Fruit fly (Drosophila melanogaster): Measurements from ENCODE around the gene Tbca.

Gene Tbca

DNA sequence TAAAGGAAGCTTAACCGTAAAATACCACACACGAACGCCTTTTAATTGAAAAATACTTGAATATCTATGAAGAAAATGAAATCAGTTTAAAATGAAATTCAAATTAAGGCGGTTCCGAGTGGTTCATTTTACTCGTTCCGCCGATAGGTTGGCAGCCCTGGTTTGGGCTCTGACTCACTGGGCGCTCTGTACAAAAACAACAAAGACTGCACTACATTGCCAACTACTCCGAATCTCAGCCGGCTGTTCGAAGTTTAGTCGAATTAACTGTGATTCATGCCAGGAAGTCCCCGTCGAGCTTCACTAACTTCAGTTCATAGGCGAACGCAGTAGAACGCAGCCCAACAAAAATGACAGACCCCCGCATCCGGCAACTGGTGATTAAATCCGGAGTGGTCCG is at the start of gene Tbca:
TSS of gene Tbca (plus strand) at position 212 of the 400 bp plus-strand sequence.
- TF ChIP-seq ttk (optimal IDR thresholded peaks at IDR 0.05) (no peak), Myc (optimal IDR thresholded peaks at IDR 0.05) (no peak), Sin3A (optimal IDR thresholded peaks at IDR 0.05) (no peak), insv (optimal IDR thresholded peaks at IDR 0.05) (no peak), h (optimal IDR thresholded peaks at IDR 0.05) (no peak), psq (optimal IDR thresholded peaks at IDR 0.05) (no peak)

DNA sequence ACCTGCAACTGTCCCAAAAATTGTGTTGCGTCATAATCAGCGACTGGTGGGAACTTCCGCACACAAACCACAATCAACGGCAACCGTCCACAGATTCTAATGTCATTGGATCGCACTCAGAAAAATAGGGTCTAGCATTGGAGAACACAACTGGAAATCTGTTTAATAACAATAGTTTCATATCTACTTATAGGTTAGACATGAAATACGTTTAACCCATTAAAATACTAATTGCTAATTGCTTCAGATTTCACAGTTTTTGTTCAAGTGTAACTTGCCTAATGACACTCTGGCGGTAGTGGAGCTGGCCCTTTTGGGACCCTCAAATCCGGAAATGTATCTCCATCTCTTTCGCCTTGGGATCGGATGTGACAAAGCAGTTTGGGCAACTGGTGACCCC is 46.6 kb upstream of the Tbca start:
- no peak for TF ChIP-seq Myc (optimal IDR thresholded peaks at IDR 0.05)
- no peak for TF ChIP-seq Sin3A (optimal IDR thresholded peaks at IDR 0.05)
- no peak for TF ChIP-seq insv (optimal IDR thresholded peaks at IDR 0.05)
- TF ChIP-seq psq (optimal IDR thresholded peaks at IDR 0.05), result no peak
- TF ChIP-seq h (optimal IDR thresholded peaks at IDR 0.05), result no peak
- TF ChIP-seq ttk (optimal IDR thresholded peaks at IDR 0.05), result no peak

DNA sequence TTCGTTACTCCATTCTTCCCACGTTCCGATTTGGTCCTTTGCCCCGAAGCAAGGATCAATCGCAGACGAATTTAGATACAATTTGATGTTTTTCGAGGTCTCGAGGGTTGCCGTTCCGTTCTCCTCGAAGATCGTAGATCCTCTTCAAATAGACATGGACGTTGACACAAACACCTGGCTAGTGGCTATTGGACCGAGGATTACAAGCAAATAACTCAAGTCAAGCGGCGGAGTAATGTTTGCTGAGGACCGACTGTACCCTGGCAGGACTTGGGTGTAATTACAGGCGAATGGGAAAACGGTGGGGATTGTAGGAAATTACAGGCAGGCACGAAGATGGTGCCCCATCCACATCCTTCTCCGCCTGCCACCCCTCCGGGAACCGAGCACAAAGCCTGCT is 45.7 kb upstream of the Tbca start:
- TF ChIP-seq Sin3A (optimal IDR thresholded peaks at IDR 0.05) (no peak), psq (optimal IDR thresholded peaks at IDR 0.05) (no peak), Myc (optimal IDR thresholded peaks at IDR 0.05) (no peak), insv (optimal IDR thresholded peaks at IDR 0.05) (no peak), ttk (optimal IDR thresholded peaks at IDR 0.05) (no peak), h (optimal IDR thresholded peaks at IDR 0.05) (no peak)

DNA sequence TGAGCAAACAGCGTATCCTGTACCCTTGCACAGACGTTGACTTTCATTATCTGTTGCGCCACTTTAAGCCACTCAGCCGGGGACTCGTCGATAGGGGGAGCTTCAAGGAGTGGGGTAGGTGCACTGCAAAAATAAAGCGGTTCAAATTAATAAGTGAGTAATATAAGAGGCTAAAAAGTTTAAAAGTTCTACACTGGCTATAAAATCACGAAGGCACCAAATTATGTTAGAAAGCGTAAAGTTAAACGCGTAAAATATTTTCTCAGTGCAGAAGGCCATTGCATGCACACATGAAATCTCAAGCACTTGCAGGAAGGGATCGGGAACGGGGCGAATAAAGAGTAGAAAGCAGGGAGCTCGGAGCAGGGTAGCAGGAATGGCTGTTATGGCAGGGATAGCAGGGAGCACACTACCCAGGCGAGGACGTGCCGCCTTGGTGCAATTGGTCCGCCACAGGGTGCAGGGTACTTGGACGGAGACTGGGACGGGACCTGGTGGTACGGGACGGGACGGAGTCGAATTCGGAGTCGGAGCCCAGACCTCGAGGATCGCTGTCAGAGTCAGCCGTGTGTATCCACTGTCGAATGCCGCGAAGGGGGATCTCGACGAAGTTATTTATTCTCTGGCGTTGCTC is 45.0 kb upstream of the Tbca start:
- TF ChIP-seq Myc (optimal IDR thresholded peaks at IDR 0.05) (no peak), h (optimal IDR thresholded peaks at IDR 0.05) (no peak), psq (optimal IDR thresholded peaks at IDR 0.05) (no peak), insv (optimal IDR thresholded peaks at IDR 0.05) (no peak)

DNA sequence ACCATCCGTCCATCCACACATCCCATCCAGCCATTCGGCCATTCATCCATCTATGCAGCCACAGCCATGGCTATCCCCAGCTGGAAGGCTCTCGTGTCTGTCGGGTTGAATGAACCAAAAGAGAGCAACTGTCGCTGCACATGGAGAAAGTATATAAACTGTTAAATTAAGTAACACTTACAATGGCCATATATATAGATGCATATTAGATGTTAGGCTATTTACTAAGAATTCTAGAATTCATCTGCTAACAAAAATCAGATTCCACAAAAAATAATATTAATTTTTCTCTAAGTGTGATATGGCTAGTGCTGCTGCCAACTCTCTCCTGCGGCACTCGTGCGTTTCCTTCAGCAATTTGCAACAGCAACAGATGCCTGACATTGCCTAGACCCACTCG is 43.1 kb upstream of the Tbca start:
- TF ChIP-seq ttk (optimal IDR thresholded peaks at IDR 0.05) (no peak), insv (optimal IDR thresholded peaks at IDR 0.05) (no peak), psq (optimal IDR thresholded peaks at IDR 0.05) (no peak), Myc (optimal IDR thresholded peaks at IDR 0.05) (no peak), h (optimal IDR thresholded peaks at IDR 0.05) (no peak), Sin3A (optimal IDR thresholded peaks at IDR 0.05) (no peak)

DNA sequence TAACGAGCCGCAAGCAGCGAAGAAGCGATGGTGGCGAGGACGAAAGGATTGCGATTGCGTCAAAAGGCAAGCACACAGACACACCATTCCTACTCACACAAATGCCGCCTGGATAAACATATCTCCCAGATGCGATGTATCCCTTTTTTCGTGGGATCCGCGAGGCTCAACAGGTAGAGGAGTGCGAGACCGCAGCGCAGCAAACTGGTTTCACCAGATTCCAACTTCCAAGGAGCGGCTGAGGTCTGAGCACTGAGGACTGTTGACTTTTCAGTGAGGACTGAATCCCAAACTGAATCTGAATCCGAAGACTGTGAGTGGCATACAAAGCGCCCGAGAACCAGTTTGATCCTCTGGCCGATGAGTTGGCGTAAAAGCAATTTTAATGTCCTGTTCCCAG is 41.4 kb upstream of the Tbca start:
- TF ChIP-seq Myc (optimal IDR thresholded peaks at IDR 0.05), result no peak
- TF ChIP-seq psq (optimal IDR thresholded peaks at IDR 0.05), result no peak
- TF ChIP-seq insv (optimal IDR thresholded peaks at IDR 0.05), result no peak
- TF ChIP-seq ttk (optimal IDR thresholded peaks at IDR 0.05), result no peak
- TF ChIP-seq h (optimal IDR thresholded peaks at IDR 0.05), result no peak
- no peak for TF ChIP-seq Sin3A (optimal IDR thresholded peaks at IDR 0.05)

DNA sequence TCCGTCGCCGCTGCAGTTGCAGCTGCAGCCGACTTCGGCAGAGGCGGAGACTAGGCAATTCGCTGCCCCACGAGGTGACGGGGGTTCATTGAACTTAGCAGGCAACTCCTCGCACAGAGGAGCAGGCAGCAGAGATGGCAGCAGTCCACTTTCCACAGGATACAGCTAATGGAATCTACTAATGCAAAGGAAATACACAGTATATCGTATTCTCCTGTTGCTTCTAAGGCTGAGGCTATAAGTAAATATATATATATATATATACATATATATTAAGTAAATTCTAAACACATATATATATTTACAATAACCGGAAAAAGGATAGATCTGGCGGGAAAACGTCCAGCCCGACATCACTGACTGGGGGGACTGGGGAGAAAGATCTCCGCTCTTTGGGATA is 39.9 kb upstream of the Tbca start:
- TF ChIP-seq Sin3A (optimal IDR thresholded peaks at IDR 0.05), result no peak

DNA sequence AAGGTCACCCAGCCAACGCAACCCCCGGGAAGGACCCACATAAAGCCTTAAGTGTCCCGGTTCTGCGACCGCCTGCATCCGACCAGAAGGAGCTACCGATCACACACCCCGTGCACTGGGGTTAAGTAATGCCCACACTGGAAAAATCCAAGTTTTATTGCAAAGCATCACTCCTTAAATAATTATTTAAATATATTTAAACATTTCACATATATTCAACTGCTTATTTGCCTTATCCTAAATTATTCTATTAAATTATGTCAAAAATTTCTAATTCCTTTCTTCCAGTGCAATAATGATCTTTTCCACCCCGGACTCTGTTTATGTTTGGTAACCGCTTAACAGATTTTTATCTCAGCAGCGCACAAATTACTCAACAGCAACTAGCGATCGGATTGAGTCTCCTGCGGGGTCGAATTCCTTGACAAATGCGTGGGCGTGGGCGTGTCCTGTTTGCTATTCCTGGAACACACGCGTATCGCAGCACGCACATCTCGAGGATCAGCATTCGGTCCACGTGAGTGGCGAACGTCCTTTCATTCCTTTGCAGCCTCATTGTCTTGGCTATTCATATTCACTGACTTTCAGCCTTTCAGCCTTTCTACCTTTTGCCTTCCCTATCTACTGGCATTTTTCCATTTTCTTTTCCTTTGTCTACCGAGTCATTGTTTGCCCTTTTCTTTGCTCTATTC is 38.6 kb upstream of the Tbca start:
- TF ChIP-seq psq (optimal IDR thresholded peaks at IDR 0.05), result no peak
- TF ChIP-seq Sin3A (optimal IDR thresholded peaks at IDR 0.05), result no peak
- TF ChIP-seq h (optimal IDR thresholded peaks at IDR 0.05), result no peak
- TF ChIP-seq Myc (optimal IDR thresholded peaks at IDR 0.05), result no peak
- no peak for TF ChIP-seq insv (optimal IDR thresholded peaks at IDR 0.05)
- TF ChIP-seq ttk (optimal IDR thresholded peaks at IDR 0.05), result no peak

DNA sequence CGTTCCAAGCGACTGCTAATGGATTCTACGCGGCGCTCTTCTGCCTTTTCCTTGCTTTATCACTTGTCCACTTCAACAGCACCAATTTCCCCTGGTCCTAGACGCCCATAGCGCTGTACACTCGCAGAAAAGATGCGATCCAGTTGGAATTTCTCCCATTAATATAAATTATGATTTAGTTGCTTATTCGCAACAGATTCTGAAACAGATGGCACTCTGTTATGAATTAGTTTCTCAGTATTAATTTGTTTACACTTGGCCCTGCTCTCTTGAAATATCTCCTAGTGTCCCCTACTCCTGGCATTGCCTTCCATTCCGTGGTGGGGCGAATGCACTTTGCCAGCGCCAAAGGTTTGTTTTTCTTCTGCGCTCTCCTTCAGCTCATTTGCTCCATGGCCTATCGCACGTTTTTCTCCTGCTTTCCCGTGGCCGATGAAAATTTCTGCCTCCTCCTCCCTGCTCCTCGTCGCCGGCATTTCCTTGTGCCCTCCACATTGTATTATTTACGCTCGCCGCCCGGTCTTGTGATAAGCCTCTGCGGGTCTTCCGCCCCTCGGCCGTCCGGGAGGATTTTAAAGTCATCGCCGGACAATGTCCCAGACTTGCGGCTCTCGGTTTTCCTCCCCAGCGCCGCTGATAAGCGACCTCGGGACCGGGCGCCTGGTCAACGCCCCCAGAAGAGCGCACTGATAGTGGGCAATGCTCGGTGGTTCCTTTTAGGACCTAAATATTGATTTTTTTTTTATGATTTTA is 37.0 kb upstream of the Tbca start:
- TF ChIP-seq Myc (optimal IDR thresholded peaks at IDR 0.05) (no peak), Sin3A (optimal IDR thresholded peaks at IDR 0.05) (no peak), insv (optimal IDR thresholded peaks at IDR 0.05) (no peak), h (optimal IDR thresholded peaks at IDR 0.05) (no peak), psq (optimal IDR thresholded peaks at IDR 0.05) (no peak), ttk (optimal IDR thresholded peaks at IDR 0.05) (no peak)

DNA sequence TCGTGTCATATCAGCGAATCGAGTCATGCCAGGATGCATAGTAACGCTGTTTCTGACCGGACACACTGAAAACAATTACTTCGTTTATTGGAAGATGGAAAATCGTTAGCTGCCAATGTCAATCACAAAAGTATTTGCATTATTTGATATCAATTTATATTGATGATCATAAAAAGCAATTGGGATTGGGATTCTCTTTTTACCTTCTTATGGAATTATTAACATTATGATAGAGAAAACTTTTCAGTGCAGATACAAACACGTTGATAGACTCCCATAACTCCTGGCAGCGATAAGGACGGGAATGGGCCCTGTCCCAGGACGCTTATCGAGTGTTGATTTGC is 36.4 kb upstream of the Tbca start:
- TF ChIP-seq h (optimal IDR thresholded peaks at IDR 0.05) (no peak), Myc (optimal IDR thresholded peaks at IDR 0.05) (no peak), ttk (optimal IDR thresholded peaks at IDR 0.05) (no peak), psq (optimal IDR thresholded peaks at IDR 0.05) (no peak), insv (optimal IDR thresholded peaks at IDR 0.05) (no peak), Sin3A (optimal IDR thresholded peaks at IDR 0.05) (no peak)

DNA sequence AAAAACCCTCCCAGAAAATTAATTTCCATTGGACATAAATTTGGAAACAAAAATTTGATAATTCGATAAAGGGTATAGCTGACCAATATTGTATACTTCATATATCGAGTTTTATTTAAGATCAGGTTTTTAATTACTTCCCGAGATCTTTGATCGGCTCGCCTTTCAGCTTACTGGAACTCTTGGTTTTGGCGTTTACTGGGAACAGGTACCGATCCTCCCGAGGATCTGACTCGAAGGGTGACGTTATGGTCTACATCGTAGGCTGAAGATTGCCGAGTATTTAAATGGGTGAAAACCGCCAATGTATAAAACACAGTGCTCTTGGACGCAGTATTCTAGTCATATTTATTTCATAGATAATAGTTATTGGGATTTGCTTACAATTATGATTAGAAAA is 35.0 kb upstream of the Tbca start, which contains the start of gene CG42693:
TSS of gene CG42693 (minus strand) at position 101 of the 400 bp plus-strand sequence.
- no peak for TF ChIP-seq insv (optimal IDR thresholded peaks at IDR 0.05)
- TF ChIP-seq psq (optimal IDR thresholded peaks at IDR 0.05), result no peak
- no peak for TF ChIP-seq Sin3A (optimal IDR thresholded peaks at IDR 0.05)
- no peak for TF ChIP-seq ttk (optimal IDR thresholded peaks at IDR 0.05)

DNA sequence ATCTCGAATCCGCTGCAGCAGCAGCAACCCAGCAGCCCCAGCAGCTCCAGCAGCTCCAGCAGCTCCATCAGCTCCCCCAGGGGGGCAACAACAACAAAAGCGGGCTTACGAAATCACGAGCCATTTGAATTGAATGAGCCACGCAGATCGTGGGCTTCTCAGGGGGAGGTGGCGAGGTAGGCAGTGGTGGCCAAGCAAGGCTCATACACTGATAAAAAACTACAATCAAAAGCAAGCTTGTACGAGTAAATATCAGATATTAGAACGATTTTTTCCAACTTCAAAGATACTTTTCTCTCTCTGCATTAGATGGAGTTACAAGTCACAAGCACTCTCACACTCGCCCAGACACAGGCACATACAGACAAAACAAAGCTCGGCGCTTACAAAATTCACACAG is 34.1 kb upstream of the Tbca start:
- no peak for TF ChIP-seq ttk (optimal IDR thresholded peaks at IDR 0.05)

DNA sequence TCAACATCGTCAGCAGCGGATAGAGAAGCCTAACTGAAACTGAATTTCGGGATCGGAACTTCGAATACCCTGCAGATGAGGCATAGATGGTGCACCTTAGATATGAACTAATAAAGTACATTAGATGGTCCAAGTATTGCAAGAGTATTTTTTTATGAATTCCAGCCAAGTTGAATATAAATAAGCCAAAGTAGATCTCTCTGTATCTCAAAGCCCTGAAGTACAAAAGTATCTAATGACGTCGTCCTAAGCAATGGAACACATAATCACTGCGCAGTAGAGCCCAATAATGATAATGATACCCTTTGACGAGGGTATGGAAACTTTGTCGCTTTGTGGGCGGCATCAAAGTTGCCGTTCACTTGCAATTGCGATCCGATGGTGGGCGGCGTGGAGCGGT is 33.5 kb upstream of the Tbca start:
- TF ChIP-seq insv (optimal IDR thresholded peaks at IDR 0.05), result no peak
- no peak for TF ChIP-seq h (optimal IDR thresholded peaks at IDR 0.05)
- no peak for TF ChIP-seq Myc (optimal IDR thresholded peaks at IDR 0.05)
- TF ChIP-seq Sin3A (optimal IDR thresholded peaks at IDR 0.05), result no peak
- TF ChIP-seq psq (optimal IDR thresholded peaks at IDR 0.05), result no peak
- TF ChIP-seq ttk (optimal IDR thresholded peaks at IDR 0.05), result no peak

Data from Kc167 (cell line).